Fruit fly (Drosophila melanogaster) whole organism, embryonic: ENCODE measurements around the gene Hasp.

ENCODE experiments used
- Atf-2 ChIP-seq: fragments of 200-800 bp; sonication (Bioruptor generic); optimal IDR thresholded peaks from 2 replicates; lab custom pipeline; 2016; ENCODE audit warnings: missing biosample characterization, missing genetic modification characterization
- Awh ChIP-seq: fragments of 200-800 bp; sonication (Bioruptor generic); IDR thresholded peaks from 2 replicates; pipeline ENCODE4, ENCODE4 v1.3.6; 2022; ENCODE audit warnings: missing biosample characterization, missing genetic modification characterization
- BtbVII ChIP-seq: fragments of 200-800 bp; sonication (Bioruptor generic); optimal IDR thresholded peaks from 3 replicates; lab custom pipeline; 2017; ENCODE audit warnings: missing biosample characterization, mild to moderate bottlenecking, missing genetic modification characterization
- CG10321 ChIP-seq: fragments of 200-800 bp; sonication (Bioruptor generic); IDR thresholded peaks from 2 replicates; pipeline ENCODE4 v1.3.6; 2022; ENCODE audit warnings: missing biosample characterization, missing genetic modification characterization
- CG10959 ChIP-seq: fragments of 200-800 bp; sonication (Bioruptor generic); IDR thresholded peaks from 2 replicates; pipeline ENCODE4 v1.3.6; 2022; ENCODE audit warnings: missing biosample characterization, missing genetic modification characterization
- CG12071 ChIP-seq: fragments of 200-800 bp; sonication (Bioruptor generic); optimal IDR thresholded peaks from 3 replicates; lab custom pipeline; 2018; ENCODE audit warnings: missing biosample characterization, mild to moderate bottlenecking, missing genetic modification characterization
- CG14050 ChIP-seq: fragments of 200-800 bp; sonication (Bioruptor generic); IDR thresholded peaks from 3 replicates; pipeline ENCODE4 v1.3.6; 2022; ENCODE audit warnings: missing biosample characterization, missing genetic modification characterization
- CG17361 ChIP-seq: fragments of 200-800 bp; sonication (Bioruptor generic); IDR thresholded peaks from 3 replicates; pipeline ENCODE4 v1.3.6; 2022; ENCODE audit warnings: missing biosample characterization, missing genetic modification characterization
- CG17385 ChIP-seq: fragments of 200-800 bp; sonication (Bioruptor generic); optimal IDR thresholded peaks from 3 replicates; lab custom pipeline; 2018; ENCODE audit warnings: missing biosample characterization, mild to moderate bottlenecking, missing genetic modification characterization
- CG17802 ChIP-seq: fragments of 200-800 bp; sonication (Bioruptor generic); optimal IDR thresholded peaks from 2 replicates; lab custom pipeline; 2018; ENCODE audit warnings: missing biosample characterization, mild to moderate bottlenecking, missing genetic modification characterization, moderate library complexity
- CG30403 ChIP-seq: fragments of 200-800 bp; sonication (Bioruptor generic); optimal IDR thresholded peaks from 3 replicates; lab custom pipeline; 2016; ENCODE audit warnings: missing biosample characterization, missing genetic modification characterization
- CG30431 ChIP-seq: fragments of 200-800 bp; sonication (Bioruptor generic); optimal IDR thresholded peaks from 2 replicates; lab custom pipeline; 2017; ENCODE audit warnings: missing biosample characterization, missing genetic modification characterization
- CG43689 ChIP-seq: fragments of 200-800 bp; sonication (Bioruptor generic); IDR thresholded peaks from 2 replicates; pipeline ENCODE4 v1.3.6; 2022; ENCODE audit warnings: missing biosample characterization, missing genetic modification characterization
- CG4854 ChIP-seq: fragments of 200-800 bp; sonication (Bioruptor generic); optimal IDR thresholded peaks from 2 replicates; lab custom pipeline; 2016; ENCODE audit warnings: missing biosample characterization, missing genetic modification characterization, inconsistent platforms
- CG5953 ChIP-seq: fragments of 200-800 bp; sonication (Bioruptor generic); IDR thresholded peaks from 2 replicates; pipeline ENCODE4 v1.3.6; 2022; ENCODE audit warnings: missing biosample characterization, missing genetic modification characterization
- CG8359 ChIP-seq: fragments of 200-800 bp; sonication (Bioruptor generic); optimal IDR thresholded peaks from 2 replicates; lab custom pipeline; 2017; ENCODE audit warnings: missing biosample characterization, mild to moderate bottlenecking, missing genetic modification characterization, borderline replicate concordance
- CG9797 ChIP-seq: fragments of 200-800 bp; sonication (Bioruptor generic); optimal IDR thresholded peaks from 3 replicates; lab custom pipeline; 2018; ENCODE audit warnings: missing biosample characterization, mild to moderate bottlenecking, missing genetic modification characterization
- CG9932 ChIP-seq: fragments of 200-800 bp; sonication (Bioruptor generic); IDR thresholded peaks from 2 replicates; pipeline ENCODE4 v1.3.6; 2022; ENCODE audit warnings: missing biosample characterization, missing genetic modification characterization
- CHES-1-like ChIP-seq: fragments of 200-800 bp; sonication (Bioruptor generic); optimal IDR thresholded peaks from 2 replicates; lab custom pipeline; 2016; ENCODE audit warnings: missing biosample characterization, missing genetic modification characterization
- D19B ChIP-seq: fragments of 200-800 bp; sonication (Bioruptor generic); optimal IDR thresholded peaks from 2 replicates; lab custom pipeline; 2017; ENCODE audit warnings: missing biosample characterization, mild to moderate bottlenecking, missing genetic modification characterization
- Dek ChIP-seq: fragments of 200-800 bp; sonication (Bioruptor generic); optimal IDR thresholded peaks from 3 replicates; lab custom pipeline; 2019; ENCODE audit warnings: missing biosample characterization, mild to moderate bottlenecking, missing genetic modification characterization, moderate library complexity
- Dip2 ChIP-seq: fragments of 200-800 bp; sonication (Bioruptor generic); IDR thresholded peaks from 2 replicates; pipeline ENCODE4 v1.3.6; 2022; ENCODE audit warnings: missing biosample characterization, missing genetic modification characterization
- H2.0 ChIP-seq: fragments of 200-800 bp; sonication (Bioruptor generic); IDR thresholded peaks from 2 replicates; pipeline ENCODE4 v1.3.6; 2022; ENCODE audit warnings: missing biosample characterization, missing genetic modification characterization
- HmgZ ChIP-seq: fragments of 200-800 bp; sonication (Bioruptor generic); optimal IDR thresholded peaks from 2 replicates; lab custom pipeline; 2018; ENCODE audit warnings: missing biosample characterization, mild to moderate bottlenecking, missing genetic modification characterization
- Hr51 ChIP-seq, 2 experiments: fragments of 200-800 bp; sonication (Bioruptor generic); optimal IDR thresholded peaks; 2 replicates in 1 of 2; 3 replicates in 1 of 2; lab custom pipeline; 2016 to 2018; ENCODE audit warnings: missing biosample characterization in 2 of 2, missing genetic modification characterization in 2 of 2, mild to moderate bottlenecking in 1 of 2, moderate library complexity in 1 of 2
- Lpt ChIP-seq: fragments of >200 bp; optimal IDR thresholded peaks from 2 replicates; lab custom pipeline; 2018; ENCODE audit warnings: missing biosample characterization, missing genetic modification characterization
- Mes4 ChIP-seq: fragments of 200-800 bp; sonication (Bioruptor generic); optimal IDR thresholded peaks from 2 replicates; lab custom pipeline; 2016; ENCODE audit warnings: missing biosample characterization, missing genetic modification characterization
- Six4 ChIP-seq: fragments of 200-800 bp; sonication (Bioruptor generic); optimal IDR thresholded peaks from 2 replicates; lab custom pipeline; 2016; ENCODE audit warnings: missing biosample characterization, missing genetic modification characterization
- Tbp ChIP-seq: fragments of >200 bp; optimal IDR thresholded peaks from 2 replicates; lab custom pipeline; 2018; ENCODE audit warnings: missing biosample characterization, missing genetic modification characterization
- YL-1 ChIP-seq: fragments of 200-800 bp; sonication (Bioruptor generic); optimal IDR thresholded peaks from 3 replicates; lab custom pipeline; 2017; ENCODE audit warnings: missing biosample characterization, mild to moderate bottlenecking, missing genetic modification characterization
- abd-A ChIP-seq: fragments of 200-800 bp; sonication (Bioruptor generic); optimal IDR thresholded peaks from 3 replicates; lab custom pipeline; 2019; ENCODE audit warnings: missing biosample characterization, mild to moderate bottlenecking, missing genetic modification characterization, moderate library complexity
- ato ChIP-seq: fragments of 200-800 bp; sonication (Bioruptor generic); IDR thresholded peaks from 2 replicates; pipeline ENCODE4 v1.3.6; 2022; ENCODE audit warnings: missing biosample characterization, missing genetic modification characterization; ENCODE audit not compliant: partially characterized antibody
- bowl ChIP-seq: fragments of 200-800 bp; sonication (Bioruptor generic); IDR thresholded peaks from 2 replicates; pipeline ENCODE4 v1.3.6; 2022; ENCODE audit warnings: missing biosample characterization, missing genetic modification characterization
- dysf ChIP-seq: fragments of 200-800 bp; sonication (Bioruptor generic); IDR thresholded peaks from 3 replicates; pipeline ENCODE4 v1.3.6; 2022; ENCODE audit warnings: missing biosample characterization, missing genetic modification characterization
- emc ChIP-seq: fragments of 200-800 bp; sonication (Bioruptor generic); optimal IDR thresholded peaks from 2 replicates; lab custom pipeline; 2016; ENCODE audit warnings: missing biosample characterization, missing genetic modification characterization
- fd64A ChIP-seq: fragments of 200-800 bp; sonication (Bioruptor generic); optimal IDR thresholded peaks from 3 replicates; lab custom pipeline; 2018; ENCODE audit warnings: missing biosample characterization, mild to moderate bottlenecking, missing genetic modification characterization
- fru ChIP-seq: fragments of >200 bp; optimal IDR thresholded peaks from 2 replicates; lab custom pipeline; 2017
- gfzf ChIP-seq: fragments of 200-800 bp; sonication (Bioruptor generic); optimal IDR thresholded peaks from 2 replicates; lab custom pipeline; 2016; ENCODE audit warnings: missing biosample characterization, mild to moderate bottlenecking, missing genetic modification characterization, moderate library complexity
- grn ChIP-seq: fragments of 200-800 bp; sonication (Bioruptor generic); optimal IDR thresholded peaks from 3 replicates; lab custom pipeline; 2017; ENCODE audit warnings: missing biosample characterization, missing genetic modification characterization
- ham ChIP-seq: fragments of 200-800 bp; sonication (Bioruptor generic); IDR thresholded peaks from 2 replicates; pipeline ENCODE4 v1.3.6; 2022; ENCODE audit warnings: missing biosample characterization, missing genetic modification characterization
- hb ChIP-seq: fragments of 200-800 bp; sonication (Bioruptor generic); IDR thresholded peaks from 3 replicates; pipeline ENCODE4 v1.3.6; 2022; ENCODE audit warnings: missing biosample characterization, missing genetic modification characterization; ENCODE audit not compliant: partially characterized antibody
- nerfin-2 ChIP-seq: fragments of 200-800 bp; sonication (Bioruptor generic); IDR thresholded peaks from 2 replicates; pipeline ENCODE4 v1.3.6; 2022; ENCODE audit warnings: missing biosample characterization, missing genetic modification characterization; ENCODE audit not compliant: partially characterized antibody
- otp ChIP-seq: fragments of 200-800 bp; sonication (Bioruptor generic); IDR thresholded peaks from 3 replicates; pipeline ENCODE4, ENCODE4 v1.3.6; 2022; ENCODE audit warnings: missing biosample characterization, missing genetic modification characterization
- pfk ChIP-seq: fragments of 200-800 bp; sonication (Bioruptor generic); optimal IDR thresholded peaks from 2 replicates; lab custom pipeline; 2018; ENCODE audit warnings: missing biosample characterization, mild to moderate bottlenecking, missing genetic modification characterization, moderate library complexity
- sens-2 ChIP-seq: fragments of 200-800 bp; sonication (Bioruptor generic); IDR thresholded peaks from 2 replicates; pipeline ENCODE4 v1.3.6; 2022; ENCODE audit warnings: missing biosample characterization, missing genetic modification characterization
- zen2 ChIP-seq: fragments of 200-800 bp; sonication (Bioruptor generic); IDR thresholded peaks from 3 replicates; pipeline ENCODE4 v1.3.6; 2022; ENCODE audit warnings: missing biosample characterization, missing genetic modification characterization; ENCODE audit not compliant: partially characterized antibody
- zfh2 ChIP-seq: fragments of 200-800 bp; sonication (Bioruptor generic); optimal IDR thresholded peaks from 2 replicates; lab custom pipeline; 2016; ENCODE audit warnings: missing biosample characterization, missing genetic modification characterization

The Hasp gene

dm6 chr2L:19508361-19508918 lies 8.6 kb downstream of the Hasp start, which contains the start of gene cyst (continued):
- no peak for TF ChIP-seq Lpt (GFP tag; lab: Kevin White, UChicago)
- TF ChIP-seq HmgZ (tag; lab: Kevin White, UChicago), result peak; percentile 76
- no peak for TF ChIP-seq Hr51 (GFP tag; optimal IDR thresholded peaks at IDR 0.05; lab: Kevin White, UChicago)
- no peak for TF ChIP-seq CG12071 (GFP tag; lab: Kevin White, UChicago)
- no peak for TF ChIP-seq ham
- no peak for TF ChIP-seq Awh (GFP tag; lab: Robert Waterston, UW)
- TF ChIP-seq ato (GFP tag; lab: Robert Waterston, UW), result peak; percentile 94
- no peak for TF ChIP-seq otp (GFP tag; lab: Robert Waterston, UW)
- no peak for TF ChIP-seq grn
- no peak for TF ChIP-seq fd64A (GFP tag; lab: Kevin White, UChicago)
- no peak for TF ChIP-seq CG30431
- TF ChIP-seq Six4, result peak; percentile 9
- no peak for TF ChIP-seq CG10959 (GFP tag; lab: Robert Waterston, UW)
- peak; percentile 69 for TF ChIP-seq CHES-1-like
- TF ChIP-seq CG4854 (GFP tag; lab: Kevin White, UChicago), result no peak
- no peak for TF ChIP-seq Tbp (GFP tag; lab: Kevin White, UChicago)
- TF ChIP-seq abd-A (tag; lab: Kevin White, UChicago), result no peak
- no peak for TF ChIP-seq Dek (tag; lab: Kevin White, UChicago)
- no peak for TF ChIP-seq pfk
- peak; percentile 65 for TF ChIP-seq gfzf
- TF ChIP-seq CG10321, result no peak
- TF ChIP-seq Atf-2, result no peak
- peak; percentile 90 for TF ChIP-seq nerfin-2 (GFP tag; lab: Robert Waterston, UW)
- peak; percentile 62 for TF ChIP-seq zfh2 (GFP tag; lab: Kevin White, UChicago)
- TF ChIP-seq D19B (GFP tag; lab: Kevin White, UChicago), result no peak
- no peak for TF ChIP-seq CG17385 (GFP tag; lab: Kevin White, UChicago)
- TF ChIP-seq emc (GFP tag; lab: Kevin White, UChicago), result no peak
- TF ChIP-seq CG8359, result no peak
- no peak for TF ChIP-seq CG14050 (GFP tag; lab: Robert Waterston, UW)
- no peak for TF ChIP-seq Dip2 (GFP tag; lab: Robert Waterston, UW)
- TF ChIP-seq CG17802 (tag; lab: Kevin White, UChicago), result no peak
- no peak for TF ChIP-seq Mes4 (GFP tag; lab: Kevin White, UChicago)
- no peak for TF ChIP-seq BtbVII
- TF ChIP-seq fru (lab: Kevin White, UChicago), result no peak
- no peak for TF ChIP-seq bowl (GFP tag; lab: Robert Waterston, UW)
- TF ChIP-seq sens-2 (GFP tag; lab: Robert Waterston, UW), result no peak
- no peak for TF ChIP-seq H2.0 (GFP tag; lab: Robert Waterston, UW)
- TF ChIP-seq zen2 (GFP tag; lab: Robert Waterston, UW), result peak; percentile 96
- no peak for TF ChIP-seq dysf (GFP tag; lab: Robert Waterston, UW)
- no peak for TF ChIP-seq CG17361 (GFP tag; lab: Robert Waterston, UW)
- TF ChIP-seq CG30403 (GFP tag; lab: Kevin White, UChicago), result peak; percentile 43
- TF ChIP-seq CG5953, result no peak
- TF ChIP-seq CG9932 (GFP tag; lab: Robert Waterston, UW), result peak; percentile 72
- no peak for TF ChIP-seq CG43689 (GFP tag; lab: Robert Waterston, UW)
- peak; percentile 94 for TF ChIP-seq hb (GFP tag; lab: Robert Waterston, UW)
- peak; percentile 91 for TF ChIP-seq YL-1 (GFP tag; lab: Kevin White, UChicago)
- peak; percentile 93 for TF ChIP-seq CG9797
